Worm (Caenorhabditis elegans) whole organism, L2 larva: ENCODE data around the gene srx-86.

Experiments used
- F13H6.1 ChIP-seq: sonication (generic microtip); optimal IDR thresholded peaks from 2 replicates; lab custom pipeline; 2016; ENCODE audit warnings: missing genetic modification characterization, missing compliant biosample characterization
- crh-2 ChIP-seq: sonication (generic microtip); optimal IDR thresholded peaks from 2 replicates; lab custom pipeline; 2017; ENCODE audit warnings: missing biosample characterization, missing genetic modification characterization
- nhr-25 ChIP-seq: fragments of 150-350 bp; sonication (generic microtip); optimal IDR thresholded peaks from 3 replicates; lab custom pipeline; 2014; ENCODE audit warnings: missing biosample characterization, missing genetic modification characterization
- sma-3 ChIP-seq: sonication (generic microtip); optimal IDR thresholded peaks from 2 replicates; lab custom pipeline; 2016; ENCODE audit warnings: missing genetic modification reagents, missing genetic modification characterization, missing compliant biosample characterization
- ztf-4 ChIP-seq: fragments of 150-350 bp; optimal IDR thresholded peaks from 2 replicates; lab custom pipeline; 2014; ENCODE audit warnings: missing biosample characterization, missing genetic modification characterization

- no peak for TF ChIP-seq sma-3 (GFP tag; lab: Kevin White, UChicago)
- no peak for TF ChIP-seq ztf-4 (tag; lab: Kevin White, UChicago)
- no peak for TF ChIP-seq nhr-25 (tag; lab: Kevin White, UChicago)
- TF ChIP-seq F13H6.1 (tag; lab: Kevin White, UChicago): peak; percentile 82
- TF ChIP-seq crh-2 (tag; lab: Kevin White, UChicago): no peak
Observed at ce11 chrV:11529541-11529940, 33.2 kb upstream of the srx-86 start.
